Worm (Caenorhabditis elegans): Measurements from ENCODE around the gene ZK287.7.

ZK287.7 gene

ce11 chrV:9679166-9679565 is 13.7 kb upstream of the ZK287.7 start, which contains the start of gene ZK287.9:
ZK287.9 (plus strand) TSS chrV:9679357.
- TF ChIP-seq nhr-41 (GFP tag; IDR thresholded peaks at IDR 0.05) (no peak), mdt-29 (GFP tag; IDR thresholded peaks at IDR 0.05) (no peak), ZK546.5 (tag; optimal IDR thresholded peaks at IDR 0.05) (no peak), unc-62 (GFP tag; optimal IDR thresholded peaks at IDR 0.05 in 1 of 2) (peak in 1 of 2 experiments; percentile 49), unc-62 (tag; optimal IDR thresholded peaks at IDR 0.05) (no peak), nhr-25 (tag; optimal IDR thresholded peaks at IDR 0.05; ENCODE audit: borderline replicate concordance, insufficient read depth) (no peak), attf-4 (tag; optimal IDR thresholded peaks at IDR 0.05) (no peak), sdz-12 (GFP tag; optimal IDR thresholded peaks at IDR 0.05) (no peak), dmd-9 (GFP tag; IDR thresholded peaks at IDR 0.05) (no peak), set-16 (GFP tag; IDR thresholded peaks at IDR 0.05) (no peak), dmd-8 (GFP tag; IDR thresholded peaks at IDR 0.05) (no peak), nhr-102 (tag; optimal IDR thresholded peaks at IDR 0.05) (no peak), daf-16 (GFP tag; optimal IDR thresholded peaks at IDR 0.05) (no peak), daf-16 (tag; optimal IDR thresholded peaks at IDR 0.05) (no peak), tag-97 (GFP tag; IDR thresholded peaks at IDR 0.05) (no peak), snpc-1.2 (GFP tag; IDR thresholded peaks at IDR 0.05) (no peak), lsy-2 (tag; optimal IDR thresholded peaks at IDR 0.05) (no peak), F44E2.7 (GFP tag; IDR thresholded peaks at IDR 0.05) (no peak), lin-1 (GFP tag; IDR thresholded peaks at IDR 0.05) (no peak), arid-1 (GFP tag; conservative IDR thresholded peaks at IDR 0.05) (no peak), zip-11 (GFP tag; IDR thresholded peaks at IDR 0.05) (no peak), R02D3.7 (tag; optimal IDR thresholded peaks at IDR 0.05) (no peak), zip-2 (tag; optimal IDR thresholded peaks at IDR 0.05) (no peak), ceh-44 (GFP tag; IDR thresholded peaks at IDR 0.05) (no peak), daf-12 (tag; optimal IDR thresholded peaks at IDR 0.05) (no peak), dmd-6 (GFP tag; IDR thresholded peaks at IDR 0.05) (peak; percentile 76), egl-43 (GFP tag; IDR thresholded peaks at IDR 0.05) (no peak), skn-1 (tag; optimal IDR thresholded peaks at IDR 0.05) (no peak), fkh-10 (GFP tag; optimal IDR thresholded peaks at IDR 0.05) (no peak), nhr-28 (tag; optimal IDR thresholded peaks at IDR 0.05) (peak; percentile 43), pqm-1 (tag; optimal IDR thresholded peaks at IDR 0.05) (peak; percentile 53), zfp-2 (tag; optimal IDR thresholded peaks at IDR 0.05) (no peak), lin-39 (tag; optimal IDR thresholded peaks at IDR 0.05) (no peak), ceh-82 (tag; optimal IDR thresholded peaks at IDR 0.05) (no peak), ceh-28 (tag; optimal IDR thresholded peaks at IDR 0.05) (no peak), saeg-2 (GFP tag; IDR thresholded peaks at IDR 0.05) (no peak), zag-1 (tag; optimal IDR thresholded peaks at IDR 0.05) (no peak), hlh-30 (tag; optimal IDR thresholded peaks at IDR 0.05; ENCODE audit: insufficient read depth) (no peak), nhr-10 (tag; optimal IDR thresholded peaks at IDR 0.05) (no peak), ces-1 (GFP tag; optimal IDR thresholded peaks at IDR 0.05) (no peak), rbr-2 (tag; optimal IDR thresholded peaks at IDR 0.05) (no peak), aly-2 (tag; optimal IDR thresholded peaks at IDR 0.05) (no peak), hif-1 (tag; optimal IDR thresholded peaks at IDR 0.05) (no peak), pha-4 (GFP tag; IDR thresholded peaks at IDR 0.05) (no peak), pha-4 (tag; optimal IDR thresholded peaks at IDR 0.05) (no peak), hlh-11 (tag; optimal IDR thresholded peaks at IDR 0.05) (peak; percentile 70), ztf-11 (tag; optimal IDR thresholded peaks at IDR 0.05) (no peak), Y105C5A.15 (GFP tag; IDR thresholded peaks at IDR 0.05) (no peak), spr-3 (GFP tag; optimal IDR thresholded peaks at IDR 0.05) (no peak), cey-2 (tag; optimal IDR thresholded peaks at IDR 0.05; ENCODE audit: borderline replicate concordance, insufficient read depth) (no peak), tra-1 (GFP tag; IDR thresholded peaks at IDR 0.05) (peak; percentile 58; the same call in 1 of the 2 replicates), Y75B8A.6 (GFP tag; IDR thresholded peaks at IDR 0.05) (no peak), F37D6.2 (tag; optimal IDR thresholded peaks at IDR 0.05) (no peak)
